Worm (Caenorhabditis elegans) whole organism, L3 larva: ENCODE data around the gene fbxa-152.

Source experiments
- R02D3.7 ChIP-seq: fragments of 150-350 bp; optimal IDR thresholded peaks from 2 replicates; lab custom pipeline; 2014; ENCODE audit warnings: missing biosample characterization, missing genetic modification characterization
- aly-2 ChIP-seq: fragments of 150-350 bp; optimal IDR thresholded peaks from 2 replicates; lab custom pipeline; 2014; ENCODE audit warnings: missing biosample characterization, missing genetic modification characterization
- ceh-16 ChIP-seq: sonication (generic microtip); optimal IDR thresholded peaks from 2 replicates; lab custom pipeline; 2017; ENCODE audit warnings: missing biosample characterization, missing genetic modification characterization
- ceh-28 ChIP-seq: fragments of 150-350 bp; optimal IDR thresholded peaks from 2 replicates; lab custom pipeline; 2014; ENCODE audit warnings: missing biosample characterization, missing genetic modification reagents, missing genetic modification characterization
- ceh-82 ChIP-seq: fragments of 150-350 bp; optimal IDR thresholded peaks from 2 replicates; lab custom pipeline; 2014; ENCODE audit warnings: missing biosample characterization, missing genetic modification characterization
- ceh-9 ChIP-seq: sonication (generic microtip); optimal IDR thresholded peaks from 2 replicates; lab custom pipeline; 2018; ENCODE audit warnings: missing biosample characterization, missing genetic modification characterization
- egl-27 ChIP-seq: sonication (generic microtip); optimal IDR thresholded peaks from 4 replicates; lab custom pipeline; 2017; ENCODE audit warnings: missing biosample characterization, missing genetic modification reagents, missing genetic modification characterization
- egl-5 ChIP-seq: fragments of 150-350 bp; optimal IDR thresholded peaks from 2 replicates; lab custom pipeline; 2017; ENCODE audit warnings: missing biosample characterization, missing genetic modification reagents, missing genetic modification characterization, inconsistent platforms
- elt-1 ChIP-seq: fragments of 150-350 bp; optimal IDR thresholded peaks from 2 replicates; lab custom pipeline; 2014; ENCODE audit warnings: missing biosample characterization, missing genetic modification characterization
- elt-2 ChIP-seq: sonication (generic microtip); optimal IDR thresholded peaks from 2 replicates; lab custom pipeline; 2016; ENCODE audit warnings: missing genetic modification reagents, mild to moderate bottlenecking, missing genetic modification characterization, missing compliant biosample characterization
- elt-3 ChIP-seq, 3 experiments: fragments of 150-350 bp in 1 of 3; sonication (generic microtip) in 2 of 3; optimal IDR thresholded peaks; 2 replicates in 2 of 3; 4 replicates in 1 of 3; lab custom pipeline; 2014 to 2017; ENCODE audit warnings: missing biosample characterization in 3 of 3, missing genetic modification characterization in 3 of 3
- eor-1 ChIP-seq, 2 experiments: fragments of 150-350 bp; optimal IDR thresholded peaks; 2 replicates each; lab custom pipeline; 2014 to 2018; ENCODE audit warnings: missing biosample characterization in 2 of 2, missing genetic modification characterization in 2 of 2
- fkh-10 ChIP-seq: sonication (generic microtip); optimal IDR thresholded peaks from 2 replicates; lab custom pipeline; 2017; ENCODE audit warnings: missing biosample characterization, missing genetic modification reagents, missing genetic modification characterization
- fkh-2 ChIP-seq: fragments of 150-350 bp; optimal IDR thresholded peaks from 2 replicates; lab custom pipeline; 2014; ENCODE audit warnings: missing biosample characterization, missing genetic modification reagents, missing genetic modification characterization
- fos-1 ChIP-seq: fragments of 150-350 bp; optimal IDR thresholded peaks from 2 replicates; lab custom pipeline; 2014; ENCODE audit warnings: missing biosample characterization, missing genetic modification characterization
- hmg-11 ChIP-seq: sonication (generic microtip); optimal IDR thresholded peaks from 2 replicates; lab custom pipeline; 2016; ENCODE audit warnings: missing genetic modification characterization, missing compliant biosample characterization
- jun-1 ChIP-seq: fragments of 150-350 bp; optimal IDR thresholded peaks from 2 replicates; lab custom pipeline; 2014; ENCODE audit warnings: missing biosample characterization, missing genetic modification reagents, missing genetic modification characterization
- lin-39 ChIP-seq: fragments of 150-350 bp; optimal IDR thresholded peaks from 2 replicates; lab custom pipeline; 2018; ENCODE audit warnings: missing biosample characterization, missing genetic modification reagents, missing genetic modification characterization
- mdl-1 ChIP-seq: fragments of 150-350 bp; optimal IDR thresholded peaks from 2 replicates; lab custom pipeline; 2014; ENCODE audit warnings: missing biosample characterization, missing genetic modification characterization
- mml-1 ChIP-seq: fragments of 150-350 bp; sonication (generic microtip); optimal IDR thresholded peaks from 3 replicates; lab custom pipeline; 2014; ENCODE audit warnings: missing biosample characterization, missing genetic modification characterization
- nfya-1 ChIP-seq: sonication (generic microtip); optimal IDR thresholded peaks from 2 replicates; lab custom pipeline; 2017; ENCODE audit warnings: missing genetic modification characterization, mild to moderate bottlenecking, missing compliant biosample characterization, antibody characterized with exemption, moderate library complexity; ENCODE audit not compliant: insufficient read depth
- nhr-11 ChIP-seq: fragments of 150-350 bp; optimal IDR thresholded peaks from 2 replicates; lab custom pipeline; 2014; ENCODE audit warnings: missing biosample characterization, missing genetic modification characterization
- nhr-23 ChIP-seq: fragments of 150-350 bp; optimal IDR thresholded peaks from 2 replicates; lab custom pipeline; 2014; ENCODE audit warnings: missing biosample characterization, missing genetic modification reagents, missing genetic modification characterization
- nhr-237 ChIP-seq: fragments of 150-350 bp; optimal IDR thresholded peaks from 2 replicates; lab custom pipeline; 2014; ENCODE audit warnings: missing biosample characterization, missing genetic modification characterization
- nhr-25 ChIP-seq: sonication (generic microtip); optimal IDR thresholded peaks from 2 replicates; lab custom pipeline; 2017; ENCODE audit warnings: missing biosample characterization, missing genetic modification characterization
- nhr-28 ChIP-seq: fragments of 150-350 bp; optimal IDR thresholded peaks from 2 replicates; lab custom pipeline; 2014; ENCODE audit warnings: missing biosample characterization, missing genetic modification characterization
- nhr-43 ChIP-seq: sonication (generic microtip); optimal IDR thresholded peaks from 2 replicates; lab custom pipeline; 2016; ENCODE audit warnings: mild to moderate bottlenecking, missing genetic modification characterization, missing compliant biosample characterization; ENCODE audit not compliant: poor library complexity, severe bottlenecking
- nhr-67 ChIP-seq: fragments of 150-350 bp; optimal IDR thresholded peaks from 2 replicates; lab custom pipeline; 2014; ENCODE audit warnings: missing biosample characterization, missing genetic modification characterization
- nhr-76 ChIP-seq: fragments of 150-350 bp; sonication (generic microtip); optimal IDR thresholded peaks from 5 replicates; lab custom pipeline; 2014; ENCODE audit warnings: missing biosample characterization, missing genetic modification characterization
- nhr-77 ChIP-seq: fragments of 150-350 bp; optimal IDR thresholded peaks from 2 replicates; lab custom pipeline; 2014; ENCODE audit warnings: missing biosample characterization, missing genetic modification characterization
- pha-4 ChIP-seq: fragments of 150-350 bp; optimal IDR thresholded peaks from 2 replicates; lab custom pipeline; 2014; ENCODE audit warnings: missing biosample characterization, missing genetic modification reagents, missing genetic modification characterization
- pqm-1 ChIP-seq: fragments of 150-350 bp; optimal IDR thresholded peaks from 2 replicates; lab custom pipeline; 2017; ENCODE audit warnings: missing biosample characterization, missing genetic modification characterization, inconsistent platforms
- sea-2 ChIP-seq: fragments of 150-350 bp; sonication (generic microtip); optimal IDR thresholded peaks from 4 replicates; lab custom pipeline; 2014; ENCODE audit warnings: missing biosample characterization, missing genetic modification reagents, missing genetic modification characterization
- skn-1 ChIP-seq: fragments of 150-350 bp; optimal IDR thresholded peaks from 2 replicates; lab custom pipeline; 2014; ENCODE audit warnings: missing biosample characterization, missing genetic modification characterization
- snpc-4 ChIP-seq: fragments of 150-350 bp; optimal IDR thresholded peaks from 2 replicates; lab custom pipeline; 2014; ENCODE audit warnings: missing biosample characterization, missing genetic modification characterization
- tbx-2 ChIP-seq: sonication (generic microtip); optimal IDR thresholded peaks from 2 replicates; lab custom pipeline; 2016; ENCODE audit warnings: mild to moderate bottlenecking, missing genetic modification characterization, missing compliant biosample characterization
- unc-62 ChIP-seq: fragments of 150-350 bp; sonication (generic microtip); optimal IDR thresholded peaks from 4 replicates; lab custom pipeline; 2014; ENCODE audit warnings: missing biosample characterization, missing genetic modification reagents, missing genetic modification characterization
- zag-1 ChIP-seq: fragments of 150-350 bp; optimal IDR thresholded peaks from 2 replicates; lab custom pipeline; 2014; ENCODE audit warnings: missing biosample characterization, missing genetic modification characterization
- ztf-11 ChIP-seq: fragments of 150-350 bp; optimal IDR thresholded peaks from 2 replicates; lab custom pipeline; 2014; ENCODE audit warnings: missing biosample characterization, missing genetic modification characterization
- ztf-4 ChIP-seq: fragments of 150-350 bp; optimal IDR thresholded peaks from 2 replicates; lab custom pipeline; 2014; ENCODE audit warnings: missing biosample characterization, missing genetic modification characterization

The fbxa-152 gene

DNA sequence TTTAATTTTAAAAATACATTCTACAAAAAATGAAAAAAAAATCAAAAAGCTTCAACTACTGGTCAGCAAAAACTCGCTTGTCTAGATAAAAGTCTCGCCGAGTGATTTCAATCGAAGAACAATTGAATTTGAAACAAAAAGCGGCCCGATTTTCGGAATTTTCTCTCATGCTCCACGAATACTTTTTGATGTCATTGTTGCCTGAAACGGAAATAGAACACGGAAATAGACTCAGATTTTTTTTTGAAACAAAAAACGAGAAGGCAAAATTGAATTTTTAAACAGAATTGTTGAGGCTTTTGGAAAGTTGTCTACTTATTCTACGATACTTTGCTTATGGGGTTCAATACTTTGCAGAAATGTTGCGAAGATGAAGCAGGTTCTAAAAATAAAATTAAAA lies 38.7 kb downstream of the fbxa-152 start:
- TF ChIP-seq fkh-10 (GFP tag; lab: Kevin White, UChicago) (peak; percentile 80), fkh-2 (tag; lab: Kevin White, UChicago) (no peak)
- TF ChIP-seq, all 47 proteins: peak for 1

DNA sequence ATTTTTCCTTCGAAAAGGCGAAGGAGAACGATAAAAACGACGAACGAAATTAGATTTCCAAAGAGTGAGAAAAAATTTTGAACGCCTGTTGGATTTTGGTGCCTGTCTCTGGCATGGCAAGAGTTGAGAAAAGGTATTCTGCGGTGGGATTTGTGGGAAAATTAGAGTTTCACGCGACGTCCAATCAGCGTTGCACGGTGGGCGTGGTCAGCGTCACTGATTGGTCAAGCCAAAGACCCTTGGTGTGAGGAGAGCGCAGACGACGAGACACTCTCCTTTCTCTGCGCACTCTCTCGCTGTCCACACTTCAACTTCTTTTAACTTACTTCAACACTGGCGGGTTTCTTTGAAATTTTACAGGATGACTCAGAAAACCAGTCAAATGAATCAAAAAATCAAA lies 39.6 kb downstream of the fbxa-152 start:
- no peak for TF ChIP-seq snpc-4
- TF ChIP-seq nhr-77, result no peak
- peak; percentile 51 for TF ChIP-seq nfya-1 (tag; lab: Kevin White, UChicago)
- no peak for TF ChIP-seq mml-1 (tag; lab: Kevin White, UChicago)
- TF ChIP-seq ceh-9 (tag; lab: Kevin White, UChicago), result no peak
- no peak for TF ChIP-seq mdl-1 (tag; lab: Kevin White, UChicago)
- TF ChIP-seq skn-1 (tag; lab: Kevin White, UChicago), result no peak

DNA sequence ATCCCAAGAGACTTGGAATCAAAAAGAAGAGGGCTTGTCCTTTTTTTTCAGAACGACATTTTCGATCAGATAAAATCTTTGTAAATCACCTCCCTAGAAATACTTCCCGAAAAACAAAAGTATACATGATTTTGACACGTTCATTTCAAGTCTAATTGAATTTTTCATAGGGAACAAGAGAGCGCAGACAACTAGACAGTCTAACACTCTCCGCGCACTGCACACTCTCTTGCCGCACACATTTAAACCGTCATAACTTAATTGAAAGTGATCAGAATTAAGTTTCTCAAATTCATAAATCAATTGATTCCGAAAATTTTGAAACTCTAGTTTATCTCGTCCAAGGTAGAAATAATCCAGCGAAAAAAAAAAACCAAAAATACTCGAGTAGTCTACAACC lies 42.4 kb downstream of the fbxa-152 start:
- no peak for TF ChIP-seq fos-1
- TF ChIP-seq elt-1, result peak; percentile 0
- no peak for TF ChIP-seq snpc-4
- TF ChIP-seq egl-27, result no peak

DNA sequence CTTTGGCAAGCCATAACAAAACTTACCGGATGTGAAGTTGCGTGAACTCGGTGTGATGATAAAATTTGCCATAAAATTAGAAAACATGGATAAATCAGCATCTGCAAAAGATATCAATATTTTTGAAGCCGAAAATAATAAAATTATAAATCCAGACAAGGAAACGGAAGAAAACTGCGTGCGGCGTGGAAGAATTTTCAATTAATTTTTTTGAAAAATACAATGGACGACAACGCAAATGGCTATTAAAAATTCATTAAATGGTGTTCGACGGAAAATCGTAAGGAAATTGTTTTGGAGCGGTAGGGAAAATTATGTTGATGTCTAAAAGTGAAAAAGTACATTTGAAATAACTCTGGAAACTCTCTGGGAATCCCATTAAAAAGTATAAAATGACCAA lies 43.1 kb downstream of the fbxa-152 start, which contains the start of gene acr-18:
TSS of gene acr-18 (minus strand) at position 101 of the 400 bp plus-strand sequence.
- TF ChIP-seq jun-1 (tag; lab: Kevin White, UChicago) (no peak), fkh-10 (GFP tag; lab: Kevin White, UChicago) (no peak), nhr-23 (tag; lab: Kevin White, UChicago) (no peak), pha-4 (tag; lab: Kevin White, UChicago) (no peak), nhr-11 (tag; lab: Kevin White, UChicago) (no peak), tbx-2 (tag; lab: Kevin White, UChicago) (no peak), elt-1 (no peak), mdl-1 (tag; lab: Kevin White, UChicago) (no peak), egl-5 (tag; lab: Kevin White, UChicago) (no peak), unc-62 (GFP tag; lab: Kevin White, UChicago) (no peak), ceh-16 (tag; lab: Kevin White, UChicago) (no peak), sea-2 (no peak), mml-1 (tag; lab: Kevin White, UChicago) (no peak), elt-2 (tag; lab: Kevin White, UChicago) (no peak), elt-3 (tag; optimal IDR thresholded peaks at IDR 0.05; lab: Kevin White, UChicago) (no peak)

DNA sequence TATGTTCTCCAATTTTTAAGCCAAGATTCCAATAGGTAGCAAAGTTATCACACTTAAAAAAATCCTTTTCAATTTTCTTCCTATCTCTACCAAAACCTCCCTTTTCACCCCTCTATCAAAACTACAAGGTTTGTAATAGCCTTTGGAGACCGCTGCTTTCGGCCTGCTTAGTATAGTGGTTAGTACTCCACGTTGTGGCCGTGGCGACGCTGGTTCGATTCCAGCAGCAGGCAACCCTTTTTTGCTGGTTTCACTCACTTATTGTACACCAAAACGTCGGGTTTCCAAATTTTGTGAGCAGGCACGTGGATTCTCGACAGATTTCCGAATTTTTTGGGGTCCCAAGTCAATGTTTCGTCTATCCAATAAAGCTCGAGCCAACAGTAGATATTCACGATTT lies 48.3 kb downstream of the fbxa-152 start:
- peak; percentile 43 for TF ChIP-seq hmg-11 (tag; lab: Kevin White, UChicago)
- TF ChIP-seq nfya-1 (tag; lab: Kevin White, UChicago), result peak; percentile 38
- TF ChIP-seq nhr-43 (tag; lab: Kevin White, UChicago), result peak; percentile 20
- TF ChIP-seq pqm-1 (tag; lab: Kevin White, UChicago), result peak; percentile 16
- no peak for TF ChIP-seq nhr-23 (tag; lab: Kevin White, UChicago)
- TF ChIP-seq ztf-11 (tag; lab: Kevin White, UChicago), result no peak
- TF ChIP-seq ceh-16 (tag; lab: Kevin White, UChicago), result no peak
- peak; percentile 6 for TF ChIP-seq elt-2 (tag; lab: Kevin White, UChicago)
- TF ChIP-seq skn-1 (tag; lab: Kevin White, UChicago), result no peak
- TF ChIP-seq unc-62 (GFP tag; lab: Kevin White, UChicago), result no peak
- TF ChIP-seq nhr-25 (tag; lab: Kevin White, UChicago), result no peak
- TF ChIP-seq egl-27, result no peak
- no peak for TF ChIP-seq ceh-28 (tag; lab: Kevin White, UChicago)

DNA sequence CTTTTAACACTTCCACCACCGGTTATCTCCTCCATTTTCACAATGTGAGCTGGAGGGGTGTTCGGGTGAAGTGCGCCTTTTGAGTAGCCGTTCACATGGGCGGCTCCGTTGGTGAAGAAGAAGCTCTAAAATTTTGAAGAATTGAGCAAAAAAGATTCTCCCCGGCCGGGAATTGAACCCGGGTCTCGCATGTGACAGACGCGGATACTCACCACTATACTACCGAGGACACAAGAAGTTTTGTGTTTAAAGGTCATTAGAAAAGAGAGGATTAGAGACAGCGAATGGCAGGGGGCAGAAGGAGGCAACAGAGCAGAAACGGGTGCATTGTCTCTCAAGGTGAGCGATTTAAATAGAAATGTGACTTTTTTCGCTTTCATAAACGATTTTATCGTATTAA lies 50.5 kb downstream of the fbxa-152 start:
- TF ChIP-seq nhr-76 (tag; lab: Kevin White, UChicago) (no peak), zag-1 (tag; lab: Kevin White, UChicago) (no peak), elt-3 (tag; optimal IDR thresholded peaks at IDR 0.05; lab: Kevin White, UChicago) (no peak), snpc-4 (peak; percentile 11), hmg-11 (tag; lab: Kevin White, UChicago) (peak; percentile 63), aly-2 (no peak), nhr-28 (tag; lab: Kevin White, UChicago) (no peak), skn-1 (tag; lab: Kevin White, UChicago) (peak; percentile 17), ceh-82 (tag; lab: Kevin White, UChicago) (no peak), ztf-4 (tag; lab: Kevin White, UChicago) (no peak), pqm-1 (tag; lab: Kevin White, UChicago) (peak; percentile 10), nhr-237 (tag; lab: Kevin White, UChicago) (no peak), eor-1 (tag; optimal IDR thresholded peaks at IDR 0.05; lab: Kevin White, UChicago) (no peak), sea-2 (no peak), nfya-1 (tag; lab: Kevin White, UChicago) (peak; percentile 52), unc-62 (GFP tag; lab: Kevin White, UChicago) (no peak), nhr-23 (tag; lab: Kevin White, UChicago) (no peak), fkh-2 (tag; lab: Kevin White, UChicago) (no peak), lin-39 (tag; lab: Kevin White, UChicago) (peak; percentile 25), tbx-2 (tag; lab: Kevin White, UChicago) (peak; percentile 44), elt-1 (no peak), R02D3.7 (tag; lab: Kevin White, UChicago) (no peak), nhr-67 (tag; lab: Kevin White, UChicago) (no peak), nhr-77 (no peak), elt-2 (tag; lab: Kevin White, UChicago) (peak; percentile 26), ceh-9 (tag; lab: Kevin White, UChicago) (no peak)
